Fruit fly (Drosophila melanogaster): Measurements from ENCODE around the gene Prosbeta2R1.

Gene Prosbeta2R1

dm6 chrX:5764001-5764892 lies 44.5 kb upstream of the Prosbeta2R1 start, which contains the start of the genes MAPk-Ak2 and CG42699 (continued):
- TF ChIP-seq CG12071 (GFP tag; optimal IDR thresholded peaks at IDR 0.05) (peak; percentile 83), Sin3A (optimal IDR thresholded peaks at IDR 0.05) (peak; percentile 61), vnd (GFP tag; IDR thresholded peaks at IDR 0.05; ENCODE audit: partially characterized antibody) (peak; percentile 60), jing (GFP tag; optimal IDR thresholded peaks at IDR 0.05) (no peak), Hr51 (GFP tag; optimal IDR thresholded peaks at IDR 0.05) (peak; percentile 33 to 72), Ets97D (GFP tag; optimal IDR thresholded peaks at IDR 0.05) (peak; percentile 58), CG2202 (tag; optimal IDR thresholded peaks at IDR 0.05) (peak; percentile 79), CG17361 (GFP tag; IDR thresholded peaks at IDR 0.05) (peak; percentile 70; the same call in 2 of the 3 replicates), Dip2 (GFP tag; IDR thresholded peaks at IDR 0.05) (no peak), bowl (GFP tag; IDR thresholded peaks at IDR 0.05) (0 out of 2 replicates have a peak, but pooled peaks have one; percentile 37), CG13287 (GFP tag; IDR thresholded peaks at IDR 0.05; ENCODE audit: partially characterized antibody) (peak; percentile 60), crol (GFP tag; IDR thresholded peaks at IDR 0.05) (no peak), CG12236 (GFP tag; optimal IDR thresholded peaks at IDR 0.05) (peak; percentile 75), ind (GFP tag; optimal IDR thresholded peaks at IDR 0.05) (peak; percentile 21), CG8388 (GFP tag; optimal IDR thresholded peaks at IDR 0.05) (peak; percentile 27), H15 (GFP tag; IDR thresholded peaks at IDR 0.05) (no peak), ap (GFP tag; IDR thresholded peaks at IDR 0.05) (peak; percentile 45; the same call in 1 of the 2 replicates), CG13894 (tag; optimal IDR thresholded peaks at IDR 0.05) (peak; percentile 90), tx (GFP tag; optimal IDR thresholded peaks at IDR 0.05) (peak; percentile 17), scrt (GFP tag; optimal IDR thresholded peaks at IDR 0.05) (peak; percentile 69), dm (GFP tag; optimal IDR thresholded peaks at IDR 0.05) (peak; percentile 68), fu2 (GFP tag; optimal IDR thresholded peaks at IDR 0.05) (peak; percentile 44), CrebB (tag; optimal IDR thresholded peaks at IDR 0.05) (peak; percentile 87), rib (GFP tag; IDR thresholded peaks at IDR 0.05) (0 out of 2 replicates have a peak, but pooled peaks have one; percentile 15), sens-2 (GFP tag; IDR thresholded peaks at IDR 0.05) (0 out of 2 replicates have a peak, but pooled peaks have one; percentile 37), CG17912 (GFP tag; optimal IDR thresholded peaks at IDR 0.05) (peak; percentile 92), CG3163 (GFP tag; optimal IDR thresholded peaks at IDR 0.05) (peak; percentile 67), Hr78 (GFP tag; optimal IDR thresholded peaks at IDR 0.05) (no peak), Gug (GFP tag; IDR thresholded peaks at IDR 0.05) (no peak), CG2199 (GFP tag; IDR thresholded peaks at IDR 0.05) (no peak), CG10979 (tag; optimal IDR thresholded peaks at IDR 0.05) (no peak), az2 (GFP tag; optimal IDR thresholded peaks at IDR 0.05) (no peak), yki (optimal IDR thresholded peaks at IDR 0.05) (no peak), CG10321 (GFP tag; IDR thresholded peaks at IDR 0.05) (peak; percentile 62), dysf (GFP tag; IDR thresholded peaks at IDR 0.05) (peak; percentile 31; the same call in 1 of the 3 replicates), CG12391 (tag; optimal IDR thresholded peaks at IDR 0.05) (peak; percentile 43), zf30C (GFP tag; optimal IDR thresholded peaks at IDR 0.05) (no peak), gro (GFP tag; optimal IDR thresholded peaks at IDR 0.05) (peak; percentile 72), Tbp (GFP tag; optimal IDR thresholded peaks at IDR 0.05) (no peak), Bteb2 (GFP tag; optimal IDR thresholded peaks at IDR 0.05) (peak; percentile 54), sug (tag; optimal IDR thresholded peaks at IDR 0.05) (peak; percentile 76), TFAM (GFP tag; optimal IDR thresholded peaks at IDR 0.05) (peak; percentile 38), Rfx (GFP tag; IDR thresholded peaks at IDR 0.05) (peak; percentile 72; the same call in 1 of the 2 replicates), Poxn (GFP tag; IDR thresholded peaks at IDR 0.05) (no peak), CG17328 (GFP tag; IDR thresholded peaks at IDR 0.05) (peak; percentile 42; the same call in 1 of the 2 replicates), sisA (GFP tag; IDR thresholded peaks at IDR 0.05) (no peak), Sry-δ (GFP tag; optimal IDR thresholded peaks at IDR 0.05) (peak; percentile 87), lmd (GFP tag; IDR thresholded peaks at IDR 0.05) (no peak; the same call in 1 of the 2 replicates), pum (GFP tag; optimal IDR thresholded peaks at IDR 0.05) (peak; percentile 45), nerfin-1 (tag; optimal IDR thresholded peaks at IDR 0.05) (peak; percentile 94)
